Worm (Caenorhabditis elegans): Measurements from ENCODE around the gene F07G11.2.

DNA sequence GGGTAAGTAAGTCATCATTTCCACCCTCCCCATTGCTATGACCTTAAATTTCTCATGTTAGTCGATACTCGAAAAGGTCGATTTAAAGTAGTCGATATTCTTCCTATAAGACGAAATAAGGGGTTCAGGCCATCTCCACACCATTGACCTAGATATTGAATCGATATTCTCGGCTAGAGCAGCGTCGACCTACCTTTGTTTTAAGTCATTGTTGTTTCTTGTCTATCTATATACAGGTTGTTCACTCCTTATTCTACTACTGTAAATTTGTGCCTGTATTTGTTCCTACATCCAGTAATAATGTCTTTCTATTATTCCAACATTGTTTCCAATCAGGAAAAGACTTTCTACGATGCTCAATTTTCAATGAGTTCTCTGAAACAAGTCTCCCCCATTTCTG is 22.3 kb downstream of the F07G11.2 start, which contains the start of gene F10G2.4:
- TF ChIP-seq pqm-1 (tag; optimal IDR thresholded peaks at IDR 0.05): no peak
- no peak for TF ChIP-seq nfya-1 (tag; optimal IDR thresholded peaks at IDR 0.05)
- no peak for TF ChIP-seq fkh-10 (GFP tag; optimal IDR thresholded peaks at IDR 0.05)
- no peak for TF ChIP-seq pha-2 (tag; optimal IDR thresholded peaks at IDR 0.05)
- no peak for TF ChIP-seq unc-55 (GFP tag; optimal IDR thresholded peaks at IDR 0.05)
- TF ChIP-seq lin-11 (tag; optimal IDR thresholded peaks at IDR 0.05): no peak
- no peak for TF ChIP-seq ceh-31 (tag; optimal IDR thresholded peaks at IDR 0.05)
- no peak for TF ChIP-seq madf-2 (tag; optimal IDR thresholded peaks at IDR 0.05)
